Worm (Caenorhabditis elegans) whole organism, dauer: Measurements from ENCODE around the gene Y45F10C.4.
A peak's percentile ranks its signal among the peaks of the same experiment; 100 is the strongest.

ENCODE experiments used
- unc-62 ChIP-seq: sonication (generic microtip); optimal IDR thresholded peaks from 2 replicates; lab custom pipeline; 2017; ENCODE audit warnings: missing biosample characterization, missing genetic modification reagents, missing genetic modification characterization

Gene Y45F10C.4

DNA sequence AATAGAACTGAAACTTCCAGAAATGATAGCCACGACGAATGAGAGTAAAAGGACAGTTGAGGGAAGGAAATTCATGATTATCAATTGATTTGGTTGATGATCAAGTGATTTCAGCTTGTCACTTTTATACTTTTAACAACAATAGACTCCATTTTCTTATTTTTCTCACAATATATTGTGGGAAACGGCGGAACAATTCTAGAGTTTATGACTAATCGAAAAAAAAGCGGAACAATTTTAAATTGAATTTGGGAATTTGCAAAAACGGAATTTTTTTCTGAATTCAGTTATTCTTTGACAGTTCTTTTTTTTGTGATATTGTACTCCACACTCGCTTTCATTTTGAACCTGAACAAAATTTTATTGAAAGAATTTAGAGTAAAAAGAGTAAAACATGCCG, at the start of gene Y45F10C.4:
Y45F10C.4 (minus strand) TSS at position 101 of the 400 bp plus-strand sequence.
- no peak for TF ChIP-seq unc-62 (GFP tag; lab: Kevin White, UChicago)

DNA sequence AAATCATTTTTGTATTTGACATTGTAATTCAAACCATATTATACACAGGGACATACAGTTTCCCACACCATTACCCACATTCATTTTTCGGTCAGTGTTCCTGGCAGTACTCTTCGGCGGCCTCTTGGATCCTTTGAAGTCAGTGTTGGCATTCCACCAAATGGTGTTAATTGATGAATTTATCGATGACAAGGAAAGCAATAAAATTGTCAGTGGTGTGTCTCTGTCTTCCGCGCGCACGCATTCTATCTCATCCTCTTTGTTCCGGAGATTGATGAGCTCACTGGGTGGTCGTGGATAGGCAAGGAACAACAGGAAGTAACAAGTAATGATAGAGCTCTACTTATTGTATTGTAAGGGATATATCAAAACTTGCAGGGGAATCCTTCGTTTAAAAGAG, 46.4 kb upstream of the Y45F10C.4 start:
- TF ChIP-seq unc-62 (GFP tag; lab: Kevin White, UChicago), result no peak

DNA sequence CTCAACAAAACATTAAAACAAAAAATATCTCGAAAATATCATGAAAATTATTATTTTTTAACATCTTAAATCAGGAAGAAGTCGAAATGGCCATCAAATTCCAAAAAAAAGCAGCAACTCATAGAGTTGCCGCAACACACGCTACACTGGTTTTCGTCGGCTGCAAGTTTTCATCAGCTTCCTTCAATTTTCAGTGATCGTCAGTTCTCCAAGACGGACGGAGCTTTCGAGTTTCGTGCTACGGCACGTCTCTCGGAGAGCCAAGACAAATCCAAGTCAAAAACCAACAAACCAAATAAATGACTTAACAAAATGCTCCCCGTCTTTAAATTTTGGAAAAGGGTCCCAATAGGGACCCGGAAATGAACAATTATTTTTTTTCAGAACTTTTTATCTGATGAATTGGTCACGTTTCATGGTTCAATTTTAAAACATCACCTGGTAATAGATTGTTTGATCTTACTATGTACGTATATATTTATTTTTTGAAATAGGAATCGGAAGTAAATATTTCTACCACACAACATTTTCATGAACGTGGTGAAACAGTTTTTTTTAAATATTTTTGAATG, 45.2 kb upstream of the Y45F10C.4 start:
- no peak for TF ChIP-seq unc-62 (GFP tag; lab: Kevin White, UChicago)

DNA sequence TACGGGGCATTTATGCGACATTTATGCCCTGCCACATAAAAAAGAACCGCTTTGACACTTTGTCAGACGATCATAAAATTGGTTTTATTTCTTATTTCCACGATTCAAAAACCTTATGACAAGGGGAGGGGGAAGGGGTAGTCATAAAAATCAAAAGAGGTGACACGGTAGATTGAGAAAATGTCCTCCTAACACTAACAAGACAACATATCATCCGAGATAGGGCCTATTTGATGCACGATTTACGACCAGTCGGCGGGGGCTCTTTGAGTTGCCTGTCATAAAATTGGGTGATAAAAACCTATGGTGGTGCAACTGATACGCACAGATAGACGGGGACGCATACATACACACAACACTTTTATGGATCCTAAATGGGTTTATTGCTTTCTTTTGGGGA, 43.9 kb upstream of the Y45F10C.4 start:
- TF ChIP-seq unc-62 (GFP tag; lab: Kevin White, UChicago), result no peak

DNA sequence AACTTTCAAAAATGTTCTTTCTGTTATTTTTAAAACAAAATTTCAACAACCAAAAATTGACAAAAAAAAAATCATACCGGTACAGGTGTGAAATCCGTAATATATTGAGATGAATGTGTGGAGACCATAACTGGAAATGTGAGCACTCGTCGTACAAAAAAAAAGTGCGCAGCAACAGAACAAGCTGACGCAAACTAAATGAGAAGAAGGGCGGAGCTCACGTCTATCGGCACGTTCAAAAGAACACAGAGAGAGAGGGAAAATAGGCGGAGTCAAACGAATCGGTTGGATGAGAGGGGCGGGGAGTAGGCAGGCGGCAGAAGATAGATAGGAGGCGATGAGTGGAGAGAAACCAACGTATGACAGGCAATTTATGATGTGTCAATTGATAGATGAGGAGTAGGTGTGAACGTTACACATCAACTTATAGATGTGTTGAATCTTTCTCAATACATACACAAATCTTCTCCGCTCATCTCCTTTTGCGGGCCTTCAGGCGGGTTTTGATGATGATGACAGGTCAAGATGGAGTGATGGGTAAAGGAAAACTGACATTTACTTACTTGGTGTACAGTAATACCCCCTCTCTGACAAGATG, 39.9 kb upstream of the Y45F10C.4 start, which contains the start of gene tlp-1:
tlp-1 (minus strand) TSS at position 255 of the 598 bp plus-strand sequence.
- no peak for TF ChIP-seq unc-62 (GFP tag; lab: Kevin White, UChicago)

DNA sequence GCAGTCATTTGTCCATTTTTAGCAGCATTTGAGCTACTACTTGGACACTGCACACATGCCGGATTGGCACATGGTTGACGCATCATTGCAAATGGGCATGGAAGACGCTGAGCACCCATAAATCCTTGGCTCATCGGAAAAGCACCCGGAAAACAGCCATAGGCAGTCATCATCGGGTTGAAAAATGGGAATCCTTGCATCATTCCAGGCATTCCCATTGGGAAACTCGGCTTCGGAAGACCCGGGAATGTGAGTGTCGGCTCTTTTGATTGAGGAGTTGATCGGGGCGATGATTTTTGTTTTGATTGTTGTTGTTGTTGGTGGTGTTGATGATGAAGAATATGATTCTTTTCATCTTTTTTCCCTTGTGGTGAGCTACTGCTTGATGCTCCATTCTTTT, 38.7 kb upstream of the Y45F10C.4 start:
- TF ChIP-seq unc-62 (GFP tag; lab: Kevin White, UChicago), result no peak

DNA sequence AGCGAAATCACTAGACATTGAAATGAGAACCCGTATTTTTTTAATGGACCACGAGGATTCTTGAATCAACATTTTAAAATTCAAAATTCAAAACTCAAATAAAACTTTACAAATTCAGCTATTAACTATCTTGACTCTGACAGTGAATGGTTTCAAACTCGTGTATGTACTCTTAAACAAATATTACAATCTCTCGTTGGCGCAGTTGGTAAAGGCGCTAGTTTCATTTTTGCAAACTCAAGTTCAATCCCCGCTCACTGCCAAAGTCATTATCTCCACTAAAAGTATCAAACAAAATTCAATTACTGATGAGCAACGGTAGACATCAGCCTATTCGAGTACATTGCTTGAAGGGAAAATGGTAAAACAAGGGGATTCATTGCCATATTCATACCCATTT, 37.5 kb upstream of the Y45F10C.4 start:
- no peak for TF ChIP-seq unc-62 (GFP tag; lab: Kevin White, UChicago)

DNA sequence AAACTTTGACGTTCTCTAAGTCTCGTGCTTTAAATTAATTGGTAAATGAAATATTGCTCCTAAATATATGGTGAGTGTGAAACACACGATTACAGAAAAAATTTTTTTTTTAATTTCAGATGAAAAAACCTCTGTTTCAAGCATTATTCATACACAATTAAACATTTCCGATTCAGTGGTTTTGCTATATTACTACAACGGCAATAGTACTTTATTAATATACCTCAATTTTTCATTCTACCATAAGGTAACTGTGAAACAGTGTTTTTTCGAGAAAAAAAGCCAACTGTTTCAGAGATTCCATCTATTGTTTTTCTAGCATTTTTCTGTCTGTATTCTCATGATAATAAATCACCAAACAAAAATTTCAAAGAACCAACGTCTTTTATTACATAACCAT, 36.9 kb upstream of the Y45F10C.4 start:
- no peak for TF ChIP-seq unc-62 (GFP tag; lab: Kevin White, UChicago)

DNA sequence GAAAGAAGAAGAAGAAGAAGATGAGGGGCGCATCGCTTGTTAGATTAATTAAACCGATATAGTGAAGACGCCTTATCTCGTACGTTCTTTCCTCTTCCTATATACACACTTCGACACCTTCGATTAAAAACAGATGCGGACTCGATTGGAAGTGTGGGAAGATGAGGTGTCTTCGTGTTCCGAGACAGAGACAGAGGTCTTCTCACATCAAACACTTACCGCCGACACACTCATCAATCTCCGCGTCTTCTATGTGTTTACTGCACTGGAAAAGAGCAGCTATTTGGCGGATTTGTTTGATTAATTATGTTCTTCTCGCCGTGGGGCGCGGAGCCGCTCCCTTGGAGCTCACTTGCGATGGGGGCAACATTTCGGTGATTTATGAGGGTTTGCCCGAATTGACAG, 35.4 kb upstream of the Y45F10C.4 start:
- no peak for TF ChIP-seq unc-62 (GFP tag; lab: Kevin White, UChicago)

DNA sequence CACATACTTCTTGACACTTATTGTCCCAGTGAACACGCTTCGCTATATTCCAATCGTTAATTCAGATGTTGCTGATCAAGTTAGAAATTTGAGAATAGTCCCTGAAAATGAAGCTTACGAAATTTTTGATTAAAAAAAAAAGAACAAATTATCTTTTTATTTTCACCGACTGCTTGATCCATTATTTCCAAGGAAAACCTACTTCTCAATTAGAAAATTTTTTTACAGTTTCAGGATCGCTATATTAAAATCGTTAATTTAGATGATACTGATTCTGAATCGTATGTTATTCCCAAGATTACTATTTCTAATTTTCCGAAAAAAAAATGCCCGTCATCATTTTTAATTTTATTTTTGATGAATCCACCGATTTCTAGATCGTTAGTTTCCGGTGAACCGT, 34.6 kb upstream of the Y45F10C.4 start, which contains the start of gene T23G4.127:
T23G4.127 (minus strand) TSS at position 101 of the 400 bp plus-strand sequence.
- no peak for TF ChIP-seq unc-62 (GFP tag; lab: Kevin White, UChicago)

DNA sequence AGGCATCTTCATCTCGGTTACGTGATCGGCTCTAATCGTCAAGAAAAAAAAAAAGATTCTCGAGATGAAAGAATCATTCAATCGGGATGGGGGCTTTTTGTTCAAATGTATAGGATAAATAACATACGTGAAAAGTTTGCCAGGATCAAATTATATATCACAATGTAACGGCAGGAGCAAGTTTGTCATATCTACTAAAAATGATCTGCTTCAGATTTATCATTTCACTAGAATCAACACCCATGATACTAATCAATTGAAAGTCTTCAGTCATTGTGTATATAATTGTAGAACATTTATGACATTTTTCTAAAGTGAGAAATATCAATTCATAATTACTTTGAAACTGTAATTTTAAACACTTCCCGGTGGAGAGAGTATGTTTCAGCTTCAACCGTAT, 32.9 kb upstream of the Y45F10C.4 start:
- no peak for TF ChIP-seq unc-62 (GFP tag; lab: Kevin White, UChicago)

DNA sequence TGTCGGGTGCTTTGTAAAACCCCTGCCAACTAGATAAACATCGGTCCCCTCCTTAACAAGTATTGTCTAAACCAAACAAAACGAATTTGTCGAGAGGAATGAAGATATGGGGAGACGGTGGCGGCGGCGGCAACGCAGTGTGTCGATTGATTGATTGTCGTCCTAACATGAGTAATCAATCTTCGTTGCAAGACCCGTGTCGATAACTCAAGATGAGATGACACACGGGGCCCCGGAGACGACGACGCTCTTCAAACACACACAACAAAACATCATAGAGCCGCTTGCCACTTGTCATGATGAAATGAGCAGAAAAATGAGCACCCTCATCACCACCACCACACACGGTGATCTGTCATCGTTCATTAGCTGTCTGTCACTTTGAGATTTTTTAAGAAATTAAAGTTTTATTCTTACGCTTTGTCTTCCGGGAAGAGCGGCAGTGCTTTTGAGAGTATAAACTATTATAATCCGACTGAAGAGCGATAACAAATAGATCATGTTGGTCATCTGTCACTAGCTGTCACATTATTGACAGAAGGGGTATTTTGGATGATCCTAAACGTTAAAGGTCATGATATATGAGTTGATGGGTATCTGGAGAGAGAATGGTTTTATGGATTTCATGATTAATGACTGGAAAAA, 31.9 kb upstream of the Y45F10C.4 start:
- TF ChIP-seq unc-62 (GFP tag; lab: Kevin White, UChicago), result peak; percentile 27

DNA sequence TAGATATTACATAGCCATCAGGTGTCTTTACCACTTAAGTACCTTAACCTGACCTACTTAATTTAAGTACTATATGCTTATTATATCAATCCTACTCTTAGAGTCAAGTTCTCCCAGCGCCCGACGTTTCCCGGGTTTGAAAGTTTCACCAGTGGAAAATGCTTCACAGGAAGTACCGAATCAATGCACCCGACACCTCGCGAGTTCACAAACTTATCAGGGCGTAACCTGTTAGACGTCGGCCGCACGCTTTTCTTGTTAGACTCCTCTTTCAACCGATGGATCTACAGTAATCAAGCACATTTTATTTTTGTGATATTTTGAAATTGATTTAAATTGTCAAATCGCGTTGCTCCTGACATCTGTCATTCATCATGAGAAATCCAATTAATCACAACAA, 31.3 kb upstream of the Y45F10C.4 start:
- no peak for TF ChIP-seq unc-62 (GFP tag; lab: Kevin White, UChicago)

DNA sequence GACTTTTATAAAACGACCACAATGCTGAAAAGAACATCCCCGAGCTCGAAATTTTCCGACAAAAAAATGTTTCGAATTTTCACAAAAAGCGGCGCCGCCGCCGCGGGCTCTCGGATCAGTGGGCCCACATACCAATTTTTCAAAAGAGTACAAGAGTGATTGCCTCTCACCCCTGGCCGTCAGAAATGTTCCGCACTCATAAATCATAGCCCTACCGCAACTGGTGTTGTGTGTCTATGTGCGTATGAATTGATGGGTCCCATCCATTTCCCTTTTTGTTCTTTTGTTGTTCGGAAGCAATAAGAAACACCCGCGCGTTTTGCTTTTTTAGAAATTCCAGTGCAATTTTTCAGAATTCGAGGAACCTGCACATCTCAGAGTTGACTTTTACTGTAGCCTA, 30.6 kb upstream of the Y45F10C.4 start:
- TF ChIP-seq unc-62 (GFP tag; lab: Kevin White, UChicago), result no peak

DNA sequence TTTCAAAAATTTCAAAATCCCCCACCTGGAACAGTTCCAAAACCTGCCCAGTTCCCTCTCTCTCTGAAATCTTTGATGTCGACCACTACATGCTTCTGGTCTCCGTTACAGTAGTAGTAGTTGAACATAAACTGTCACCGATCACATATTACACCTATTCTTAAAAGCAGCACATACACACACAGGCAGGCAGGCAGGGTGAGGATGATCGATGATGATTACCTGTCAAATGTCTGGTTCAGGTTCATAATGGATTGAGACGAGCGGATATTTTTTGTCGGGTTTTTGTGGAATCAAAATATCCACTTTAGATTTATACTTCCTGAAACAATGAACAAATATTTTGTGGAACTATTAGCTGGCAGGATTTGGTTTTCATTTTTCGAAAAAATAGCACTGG, 30.0 kb upstream of the Y45F10C.4 start:
- TF ChIP-seq unc-62 (GFP tag; lab: Kevin White, UChicago), result no peak

DNA sequence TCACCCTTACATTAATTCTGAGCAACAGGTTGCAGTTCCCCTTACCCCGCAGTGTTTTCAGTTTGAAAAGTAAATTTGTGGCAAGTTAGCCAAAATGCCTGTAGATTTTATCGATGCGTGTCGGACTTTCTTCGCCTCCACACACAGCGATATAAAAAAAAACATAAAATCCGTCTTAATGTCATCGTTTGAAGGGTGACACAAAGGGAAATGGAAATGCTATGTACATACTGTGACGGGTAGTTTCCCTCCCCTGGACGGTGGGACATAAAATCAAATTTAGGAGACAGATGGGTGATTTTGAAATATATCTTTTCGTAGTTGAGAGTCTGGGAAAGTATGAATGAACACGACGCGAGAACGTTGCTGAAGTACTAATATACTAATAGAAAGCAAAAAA, 28.5 kb upstream of the Y45F10C.4 start:
- no peak for TF ChIP-seq unc-62 (GFP tag; lab: Kevin White, UChicago)
